Worm (Caenorhabditis elegans) whole organism, late embryonic: ENCODE results near the gene bre-3.

ENCODE experiments used
- ceh-14 ChIP-seq: sonication (generic microtip); optimal IDR thresholded peaks from 2 replicates; lab custom pipeline; 2016; ENCODE audit warnings: missing genotype, missing genetic modification characterization, missing compliant biosample characterization
- lim-6 ChIP-seq: sonication (generic microtip); optimal IDR thresholded peaks from 2 replicates; lab custom pipeline; 2016; ENCODE audit warnings: missing genetic modification characterization, missing compliant biosample characterization
- nhr-11 ChIP-seq: fragments of 150-350 bp; optimal IDR thresholded peaks from 2 replicates; lab custom pipeline; 2014; ENCODE audit warnings: missing biosample characterization, missing genetic modification characterization
- syd-9 ChIP-seq: sonication (generic microtip); optimal IDR thresholded peaks from 2 replicates; lab custom pipeline; 2016; ENCODE audit warnings: mild to moderate bottlenecking, missing genetic modification characterization, moderate library complexity, missing compliant biosample characterization

- TF ChIP-seq ceh-14 (no peak), syd-9 (tag; lab: Kevin White, UChicago) (no peak), nhr-11 (no peak), lim-6 (tag; lab: Kevin White, UChicago) (no peak)
Observed at ce11 chrIII:9471996-9472395, 13.3 kb downstream of the bre-3 start.
